Fruit fly (Drosophila melanogaster) whole organism, adult: ENCODE data around the gene CG14721.

Experiments
- CG11617 ChIP-seq: fragments of 200-800 bp; sonication (Bioruptor generic); optimal IDR thresholded peaks from 2 replicates; lab custom pipeline; 2017; ENCODE audit warnings: mild to moderate bottlenecking, missing biosample characterization, missing genetic modification reagents, missing genetic modification characterization
- CG12768 ChIP-seq: fragments of 200-800 bp; sonication (Bioruptor generic); optimal IDR thresholded peaks from 2 replicates; lab custom pipeline; 2017; ENCODE audit warnings: missing biosample characterization, missing genetic modification characterization, mild to moderate bottlenecking, moderate library complexity, missing genetic modification reagents
- CG14711 ChIP-seq: fragments of 200-800 bp; sonication (Bioruptor generic); optimal IDR thresholded peaks from 2 replicates; lab custom pipeline; 2018; ENCODE audit warnings: missing biosample characterization, mild to moderate bottlenecking, missing genetic modification characterization, moderate library complexity
- CG1620 ChIP-seq: fragments of 200-800 bp; sonication (Bioruptor generic); optimal IDR thresholded peaks from 2 replicates; lab custom pipeline; 2016; ENCODE audit warnings: missing biosample characterization, missing genetic modification characterization
- CG33017 ChIP-seq: fragments of 200-800 bp; sonication (Bioruptor generic); optimal IDR thresholded peaks from 2 replicates; lab custom pipeline; 2018; ENCODE audit warnings: missing biosample characterization, mild to moderate bottlenecking, missing genetic modification characterization, moderate library complexity
- CG5204 ChIP-seq: fragments of 200-800 bp; sonication (Bioruptor generic); optimal IDR thresholded peaks from 2 replicates; lab custom pipeline; 2016; ENCODE audit warnings: missing biosample characterization, missing genetic modification characterization
- CG7045 ChIP-seq: fragments of 200-800 bp; sonication (Bioruptor generic); optimal IDR thresholded peaks from 2 replicates; lab custom pipeline; 2017; ENCODE audit warnings: missing biosample characterization, mild to moderate bottlenecking, missing genetic modification characterization
- CG7101 ChIP-seq: fragments of 200-800 bp; sonication (Bioruptor generic); optimal IDR thresholded peaks from 2 replicates; lab custom pipeline; 2018; ENCODE audit warnings: missing biosample characterization, mild to moderate bottlenecking, missing genetic modification characterization, moderate library complexity
- Clk ChIP-seq: fragments of 200-800 bp; sonication (Bioruptor generic); optimal IDR thresholded peaks from 2 replicates; lab custom pipeline; 2017; ENCODE audit warnings: missing biosample characterization, missing genetic modification characterization
- Crg-1 ChIP-seq: fragments of 200-800 bp; sonication (Bioruptor generic); optimal IDR thresholded peaks from 2 replicates; lab custom pipeline; 2016; ENCODE audit warnings: missing biosample characterization, missing genetic modification characterization
- Hr96 ChIP-seq: fragments of 200-800 bp; sonication (Bioruptor generic); optimal IDR thresholded peaks from 2 replicates; lab custom pipeline; 2016; ENCODE audit warnings: missing biosample characterization, missing genetic modification characterization
- Mnt ChIP-seq: fragments of 200-800 bp; sonication (Bioruptor generic); optimal IDR thresholded peaks from 2 replicates; lab custom pipeline; 2016; ENCODE audit warnings: missing biosample characterization, mild to moderate bottlenecking, missing genetic modification characterization
- bab1 ChIP-seq: fragments of 200-800 bp; sonication (Bioruptor generic); optimal IDR thresholded peaks from 3 replicates; lab custom pipeline; 2019; ENCODE audit warnings: missing biosample characterization, mild to moderate bottlenecking, missing genetic modification characterization, moderate library complexity
- cic ChIP-seq: fragments of 200-800 bp; sonication (Bioruptor generic); optimal IDR thresholded peaks from 2 replicates; lab custom pipeline; 2017; ENCODE audit warnings: missing biosample characterization, mild to moderate bottlenecking, missing genetic modification characterization, moderate library complexity
- cnc ChIP-seq, 2 experiments: fragments of >200 bp; optimal IDR thresholded peaks; 2 replicates each; lab custom pipeline; 2017
- kay ChIP-seq: fragments of 200-800 bp; sonication (Bioruptor generic); peaks from one replicate; lab custom pipeline; 2016; ENCODE audit warnings: missing biosample characterization, missing genetic modification characterization, borderline replicate concordance
- ovo ChIP-seq: fragments of 200-800 bp; sonication (Bioruptor generic); optimal IDR thresholded peaks from 2 replicates; lab custom pipeline; 2016; ENCODE audit warnings: missing biosample characterization, missing genetic modification characterization
- pad ChIP-seq: fragments of 200-800 bp; sonication (Bioruptor generic); optimal IDR thresholded peaks from 3 replicates; lab custom pipeline; 2017; ENCODE audit warnings: missing biosample characterization, missing genetic modification characterization, mild to moderate bottlenecking, moderate library complexity, missing genetic modification reagents
- tj ChIP-seq: fragments of 200-800 bp; sonication (Bioruptor generic); optimal IDR thresholded peaks from 3 replicates; lab custom pipeline; 2017; ENCODE audit warnings: missing biosample characterization, mild to moderate bottlenecking, missing genetic modification characterization, moderate library complexity
- toe ChIP-seq: fragments of 200-800 bp; sonication (Bioruptor generic); optimal IDR thresholded peaks from 2 replicates; lab custom pipeline; 2016; ENCODE audit warnings: missing biosample characterization, missing genetic modification characterization

The CG14721 gene

DNA sequence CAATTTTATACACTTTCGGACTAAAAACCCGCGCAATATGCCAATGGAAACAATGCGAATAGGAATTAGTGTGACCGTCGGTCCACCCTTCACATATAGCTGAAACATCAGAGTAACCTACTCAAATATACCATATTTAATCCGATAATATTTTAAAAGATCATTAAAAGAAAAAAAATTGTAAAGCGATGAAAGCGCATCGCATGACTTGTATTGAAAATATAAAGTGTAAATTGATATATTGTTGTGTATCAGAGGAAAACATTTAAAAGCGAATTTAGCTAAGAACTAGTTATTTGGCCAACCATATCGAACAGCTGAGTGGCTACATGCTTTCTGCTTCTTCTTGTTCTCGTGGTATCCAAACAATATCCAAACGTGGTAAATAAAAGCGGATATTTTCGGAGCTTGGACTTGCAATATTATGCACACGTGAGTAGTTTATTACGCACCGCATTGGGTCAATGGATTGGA lies 6.5 kb downstream of the CG14721 start, which contains the start of the genes Blm and CG14722:
Gene Blm, minus strand, starts transcription at position 54 of the 474 bp plus-strand sequence.
Gene CG14722, plus strand, starts transcription at position 161 of the 474 bp plus-strand sequence.
- TF ChIP-seq kay (GFP tag; lab: Kevin White, UChicago) (no peak), CG11617 (GFP tag; lab: Kevin White, UChicago) (peak; percentile 10), CG1620 (GFP tag; lab: Kevin White, UChicago) (peak; percentile 28), Hr96 (no peak), tj (GFP tag; lab: Kevin White, UChicago) (no peak), pad (GFP tag; lab: Kevin White, UChicago) (no peak), Mnt (GFP tag; lab: Kevin White, UChicago) (peak; percentile 64), CG5204 (GFP tag; lab: Kevin White, UChicago) (no peak), Crg-1 (GFP tag; lab: Kevin White, UChicago) (no peak), cic (GFP tag; lab: Kevin White, UChicago) (no peak), Clk (GFP tag; lab: Kevin White, UChicago) (no peak), CG12768 (GFP tag; lab: Kevin White, UChicago) (no peak), CG33017 (tag; lab: Kevin White, UChicago) (no peak), ovo (GFP tag; lab: Kevin White, UChicago) (no peak), bab1 (peak; percentile 60), toe (GFP tag; lab: Kevin White, UChicago) (no peak), CG14711 (peak; percentile 28), CG7101 (tag; lab: Kevin White, UChicago) (no peak), cnc (optimal IDR thresholded peaks at IDR 0.05; lab: Kevin White, UChicago) (no peak), CG7045 (GFP tag; lab: Kevin White, UChicago) (no peak)

DNA sequence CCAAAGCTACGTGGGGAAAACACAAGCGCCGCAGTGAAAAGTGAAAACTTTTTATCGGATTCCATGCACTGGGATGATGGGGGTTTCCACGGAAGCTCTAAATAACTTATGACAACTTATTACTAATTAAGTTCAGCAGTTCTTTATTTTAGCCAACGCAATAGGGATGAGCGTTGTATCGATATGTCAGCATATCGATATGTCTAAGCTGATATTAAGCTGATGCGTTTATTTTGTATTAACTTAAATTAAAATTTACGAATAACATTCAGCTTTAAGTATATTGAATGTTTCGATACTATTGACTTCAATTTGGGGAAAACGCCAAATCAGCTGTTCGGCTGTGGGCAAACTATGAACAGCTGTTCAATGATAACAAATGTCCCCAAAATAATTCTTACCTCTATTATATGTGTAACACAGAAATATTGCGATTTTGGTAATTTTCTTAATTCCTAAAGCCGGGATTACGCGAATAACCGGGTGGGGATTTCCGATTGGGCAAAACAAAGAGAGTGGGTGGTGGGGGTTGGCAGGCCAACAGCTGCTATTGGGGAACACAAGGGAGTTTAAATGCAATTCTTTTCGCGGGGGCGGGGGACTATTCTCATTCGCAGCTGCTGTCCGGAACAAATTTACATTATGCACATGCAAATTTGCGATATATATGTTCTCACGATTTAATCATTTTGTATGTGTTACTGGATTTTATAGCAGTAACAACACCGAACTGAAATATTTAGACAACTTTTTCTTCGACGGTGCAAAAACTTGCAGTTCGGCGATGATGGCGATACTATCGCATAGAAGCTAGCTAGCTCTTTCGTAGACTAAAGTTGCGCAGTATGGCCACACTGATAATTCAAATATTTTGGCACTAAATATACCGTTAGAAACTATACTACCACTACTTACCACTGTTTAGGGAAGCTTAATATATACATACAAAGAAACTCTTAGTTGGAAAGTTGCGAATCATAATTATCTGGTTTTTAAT lies 14.3 kb downstream of the CG14721 start, which contains the start of gene CG6923:
Gene CG6923, minus strand, starts transcription at position 733 of the 997 bp plus-strand sequence.
- TF ChIP-seq CG5204 (GFP tag; lab: Kevin White, UChicago): no peak
- TF ChIP-seq cnc (optimal IDR thresholded peaks at IDR 0.05; lab: Kevin White, UChicago): no peak
- TF ChIP-seq cic (GFP tag; lab: Kevin White, UChicago): no peak
- TF ChIP-seq ovo (GFP tag; lab: Kevin White, UChicago): peak; percentile 67
- no peak for TF ChIP-seq CG33017 (tag; lab: Kevin White, UChicago)
- no peak for TF ChIP-seq Hr96
- no peak for TF ChIP-seq CG1620 (GFP tag; lab: Kevin White, UChicago)
- peak; percentile 38 for TF ChIP-seq Mnt (GFP tag; lab: Kevin White, UChicago)
- TF ChIP-seq Clk (GFP tag; lab: Kevin White, UChicago): no peak
- peak; percentile 3 for TF ChIP-seq CG7045 (GFP tag; lab: Kevin White, UChicago)
- TF ChIP-seq pad (GFP tag; lab: Kevin White, UChicago): no peak
- peak; percentile 15 for TF ChIP-seq CG11617 (GFP tag; lab: Kevin White, UChicago)
- peak; percentile 45 for TF ChIP-seq tj (GFP tag; lab: Kevin White, UChicago)
- TF ChIP-seq bab1: no peak
- no peak for TF ChIP-seq Crg-1 (GFP tag; lab: Kevin White, UChicago)
- no peak for TF ChIP-seq CG14711
- TF ChIP-seq CG7101 (tag; lab: Kevin White, UChicago): no peak
- peak; percentile 24 for TF ChIP-seq CG12768 (GFP tag; lab: Kevin White, UChicago)
- TF ChIP-seq kay (GFP tag; lab: Kevin White, UChicago): peak; percentile 29
- no peak for TF ChIP-seq toe (GFP tag; lab: Kevin White, UChicago)

DNA sequence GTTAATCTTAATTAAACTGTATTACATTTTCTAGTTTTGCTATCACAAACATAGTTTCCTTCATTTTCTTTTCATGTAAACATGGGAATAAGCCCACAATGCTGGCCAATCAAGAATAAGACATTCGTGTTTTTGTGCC lies 14.9 kb downstream of the CG14721 start, which contains the start of gene CG43062:
Gene CG43062, plus strand, starts transcription at position 40 of the 139 bp plus-strand sequence.
- TF ChIP-seq ovo (GFP tag; lab: Kevin White, UChicago) (no peak), CG7101 (tag; lab: Kevin White, UChicago) (no peak), CG5204 (GFP tag; lab: Kevin White, UChicago) (no peak), CG14711 (no peak), kay (GFP tag; lab: Kevin White, UChicago) (no peak), CG12768 (GFP tag; lab: Kevin White, UChicago) (no peak), Mnt (GFP tag; lab: Kevin White, UChicago) (no peak), CG11617 (GFP tag; lab: Kevin White, UChicago) (no peak), Hr96 (no peak), Crg-1 (GFP tag; lab: Kevin White, UChicago) (no peak), bab1 (no peak), CG1620 (GFP tag; lab: Kevin White, UChicago) (no peak), Clk (GFP tag; lab: Kevin White, UChicago) (no peak), cic (GFP tag; lab: Kevin White, UChicago) (no peak), tj (GFP tag; lab: Kevin White, UChicago) (no peak), CG33017 (tag; lab: Kevin White, UChicago) (no peak), CG7045 (GFP tag; lab: Kevin White, UChicago) (no peak), cnc (optimal IDR thresholded peaks at IDR 0.05; lab: Kevin White, UChicago) (no peak), toe (GFP tag; lab: Kevin White, UChicago) (no peak), pad (GFP tag; lab: Kevin White, UChicago) (no peak)

DNA sequence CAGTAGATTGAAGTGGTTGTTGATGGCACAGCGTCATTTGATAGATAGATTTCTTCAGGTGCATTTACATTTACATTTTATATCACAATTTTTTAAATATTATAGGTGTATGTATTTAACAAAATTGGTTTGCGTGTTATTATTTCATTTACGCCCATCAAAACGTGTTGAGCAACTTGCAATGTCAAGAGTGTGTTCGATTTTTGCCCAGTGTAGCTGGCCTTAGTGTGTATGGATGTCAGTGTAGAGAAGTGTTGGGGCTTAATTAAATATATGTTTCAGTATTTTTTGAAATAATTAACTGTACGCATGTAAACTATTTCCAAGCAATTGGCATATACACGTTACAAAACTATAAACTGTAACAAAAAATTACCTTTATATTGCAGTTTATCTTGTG lies 16.5 kb downstream of the CG14721 start:
- TF ChIP-seq Hr96: no peak
- no peak for TF ChIP-seq Crg-1 (GFP tag; lab: Kevin White, UChicago)
- TF ChIP-seq bab1: no peak
- TF ChIP-seq CG7101 (tag; lab: Kevin White, UChicago): no peak
- no peak for TF ChIP-seq Mnt (GFP tag; lab: Kevin White, UChicago)
- no peak for TF ChIP-seq CG1620 (GFP tag; lab: Kevin White, UChicago)

DNA sequence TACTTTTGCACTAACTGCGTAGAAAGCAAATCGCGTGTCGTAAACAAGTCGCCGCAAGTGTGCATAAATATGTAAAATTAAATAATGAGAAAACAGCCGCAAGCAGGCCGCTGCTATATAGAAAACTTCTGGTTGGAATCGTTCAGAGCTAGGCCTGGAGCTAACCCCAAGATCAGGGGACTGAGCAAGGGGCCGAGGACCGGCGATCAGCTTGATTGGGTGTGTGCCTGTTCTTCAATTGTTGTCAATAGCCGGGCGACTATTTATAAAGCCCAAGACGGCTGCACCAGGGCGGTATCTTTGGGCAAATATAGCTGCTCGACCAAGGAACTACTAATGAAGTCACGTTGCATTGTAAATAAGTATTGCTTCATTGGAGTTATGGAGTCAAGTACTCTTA lies 21.5 kb downstream of the CG14721 start:
- TF ChIP-seq CG7101 (tag; lab: Kevin White, UChicago): no peak
- TF ChIP-seq Crg-1 (GFP tag; lab: Kevin White, UChicago): no peak
- peak; percentile 54 for TF ChIP-seq cic (GFP tag; lab: Kevin White, UChicago)
- TF ChIP-seq CG7045 (GFP tag; lab: Kevin White, UChicago): no peak
- no peak for TF ChIP-seq bab1
- no peak for TF ChIP-seq ovo (GFP tag; lab: Kevin White, UChicago)
- TF ChIP-seq Clk (GFP tag; lab: Kevin White, UChicago): no peak
- no peak for TF ChIP-seq CG1620 (GFP tag; lab: Kevin White, UChicago)
- no peak for TF ChIP-seq CG14711
- TF ChIP-seq Mnt (GFP tag; lab: Kevin White, UChicago): peak; percentile 1
- no peak for TF ChIP-seq CG33017 (tag; lab: Kevin White, UChicago)
- no peak for TF ChIP-seq toe (GFP tag; lab: Kevin White, UChicago)
- no peak for TF ChIP-seq kay (GFP tag; lab: Kevin White, UChicago)
- no peak for TF ChIP-seq cnc (optimal IDR thresholded peaks at IDR 0.05; lab: Kevin White, UChicago)
- peak; percentile 35 for TF ChIP-seq CG12768 (GFP tag; lab: Kevin White, UChicago)
- TF ChIP-seq Hr96: no peak
- TF ChIP-seq tj (GFP tag; lab: Kevin White, UChicago): no peak
